Fruit fly (Drosophila melanogaster) whole organism, prepupa: ENCODE data around the gene MKP-4.

Experiments
- CG10669 ChIP-seq: fragments of 200-800 bp; sonication (Bioruptor generic); optimal IDR thresholded peaks from 3 replicates; lab custom pipeline; 2018; ENCODE audit warnings: missing biosample characterization, mild to moderate bottlenecking, missing genetic modification characterization, moderate library complexity
- CG15336 ChIP-seq: fragments of 200-800 bp; sonication (Bioruptor generic); IDR thresholded peaks from 2 replicates; pipeline ENCODE4 v1.3.6; 2022; ENCODE audit warnings: missing biosample characterization, missing genetic modification characterization
- CG1621 ChIP-seq: fragments of 200-800 bp; sonication (Bioruptor generic); optimal IDR thresholded peaks from 3 replicates; lab custom pipeline; 2018; ENCODE audit warnings: missing biosample characterization, mild to moderate bottlenecking, missing genetic modification characterization
- CG3032 ChIP-seq: fragments of 200-800 bp; optimal IDR thresholded peaks from 2 replicates; lab custom pipeline; 2019; ENCODE audit warnings: missing biosample characterization, mild to moderate bottlenecking, missing genetic modification characterization, moderate library complexity
- CG31627 ChIP-seq: fragments of 200-800 bp; sonication (Bioruptor generic); optimal IDR thresholded peaks from 3 replicates; lab custom pipeline; 2016; ENCODE audit warnings: missing biosample characterization, missing genetic modification characterization
- CG3919 ChIP-seq: fragments of 200-800 bp; sonication (Bioruptor generic); optimal IDR thresholded peaks from 3 replicates; lab custom pipeline; 2016; ENCODE audit warnings: missing biosample characterization, missing genetic modification characterization
- CG4318 ChIP-seq: fragments of 200-800 bp; sonication (Bioruptor generic); optimal IDR thresholded peaks from 3 replicates; lab custom pipeline; 2017; ENCODE audit warnings: missing biosample characterization, mild to moderate bottlenecking, missing genetic modification characterization
- CG6163 ChIP-seq: fragments of 200-800 bp; sonication (Bioruptor generic); IDR thresholded peaks from 3 replicates; pipeline ENCODE4 v1.3.6; 2022; ENCODE audit warnings: missing biosample characterization, missing genetic modification characterization
- CG6792 ChIP-seq: fragments of 200-800 bp; sonication (Bioruptor generic); optimal IDR thresholded peaks from 3 replicates; lab custom pipeline; 2016; ENCODE audit warnings: missing biosample characterization, missing genetic modification characterization
- CG6808 ChIP-seq: fragments of 200-800 bp; sonication (Bioruptor generic); optimal IDR thresholded peaks from 3 replicates; lab custom pipeline; 2017; ENCODE audit warnings: missing biosample characterization, missing genetic modification characterization, mild to moderate bottlenecking, moderate library complexity, missing genetic modification reagents
- CG6854 ChIP-seq: fragments of 200-800 bp; sonication (Bioruptor generic); optimal IDR thresholded peaks from 2 replicates; lab custom pipeline; 2017; ENCODE audit warnings: missing biosample characterization, mild to moderate bottlenecking, missing genetic modification characterization
- CG8119 ChIP-seq: fragments of 200-800 bp; sonication (Bioruptor generic); IDR thresholded peaks from 3 replicates; pipeline ENCODE4 v1.3.6; 2022; ENCODE audit warnings: missing biosample characterization, missing genetic modification characterization
- CG9139 ChIP-seq: fragments of 200-800 bp; sonication (Bioruptor generic); optimal IDR thresholded peaks from 3 replicates; lab custom pipeline; 2017; ENCODE audit warnings: missing biosample characterization, mild to moderate bottlenecking, missing genetic modification characterization
- Eip75B ChIP-seq: fragments of 200-800 bp; sonication (Bioruptor generic); optimal IDR thresholded peaks from 3 replicates; lab custom pipeline; 2016; ENCODE audit warnings: missing biosample characterization, missing genetic modification characterization
- Eip78C ChIP-seq: fragments of 200-800 bp; sonication (Bioruptor generic); peaks from one replicate; lab custom pipeline; 2016; ENCODE audit warnings: missing biosample characterization, missing genetic modification characterization
- Ets21C ChIP-seq: fragments of 200-800 bp; sonication (Bioruptor generic); optimal IDR thresholded peaks from 3 replicates; lab custom pipeline; 2016; ENCODE audit warnings: missing biosample characterization, missing genetic modification characterization
- Ets96B ChIP-seq: fragments of 200-800 bp; optimal IDR thresholded peaks from 2 replicates; lab custom pipeline; 2019; ENCODE audit warnings: missing biosample characterization, mild to moderate bottlenecking, missing genetic modification characterization, moderate library complexity
- Hr39 ChIP-seq: fragments of 200-800 bp; sonication (Bioruptor generic); optimal IDR thresholded peaks from 2 replicates; lab custom pipeline; 2016; ENCODE audit warnings: missing biosample characterization, missing genetic modification characterization
- Hr4 ChIP-seq: fragments of 200-800 bp; sonication (Bioruptor generic); optimal IDR thresholded peaks from 3 replicates; lab custom pipeline; 2016; ENCODE audit warnings: missing biosample characterization, missing genetic modification characterization
- OdsH ChIP-seq: fragments of 200-800 bp; sonication (Bioruptor generic); optimal IDR thresholded peaks from 3 replicates; lab custom pipeline; 2016; ENCODE audit warnings: missing biosample characterization, missing genetic modification characterization
- Smox ChIP-seq: fragments of 200-800 bp; sonication (Bioruptor generic); optimal IDR thresholded peaks from 3 replicates; lab custom pipeline; 2016; ENCODE audit warnings: missing biosample characterization, missing genetic modification characterization
- Sox14 ChIP-seq: fragments of 200-800 bp; sonication (Bioruptor generic); optimal IDR thresholded peaks from 3 replicates; lab custom pipeline; 2016; ENCODE audit warnings: missing biosample characterization, missing genetic modification characterization
- Sox15 ChIP-seq: fragments of 200-800 bp; sonication (Bioruptor generic); optimal IDR thresholded peaks from 3 replicates; lab custom pipeline; 2016; ENCODE audit warnings: missing biosample characterization, missing genetic modification characterization
- acj6 ChIP-seq: fragments of 200-800 bp; sonication (Bioruptor generic); optimal IDR thresholded peaks from 3 replicates; lab custom pipeline; 2016; ENCODE audit warnings: missing biosample characterization, missing genetic modification characterization
- cyc ChIP-seq: fragments of 200-800 bp; sonication (Bioruptor generic); optimal IDR thresholded peaks from 3 replicates; lab custom pipeline; 2016; ENCODE audit warnings: missing biosample characterization, missing genetic modification characterization
- dac ChIP-seq: fragments of 200-800 bp; sonication (Bioruptor generic); optimal IDR thresholded peaks from 2 replicates; lab custom pipeline; 2017; ENCODE audit warnings: missing biosample characterization, mild to moderate bottlenecking, missing genetic modification characterization
- eg ChIP-seq: fragments of 200-800 bp; sonication (Bioruptor generic); IDR thresholded peaks from 3 replicates; pipeline ENCODE4 v1.3.6; 2022; ENCODE audit warnings: missing biosample characterization, missing genetic modification characterization
- esn ChIP-seq: fragments of 200-800 bp; sonication (Bioruptor generic); optimal IDR thresholded peaks from 2 replicates; lab custom pipeline; 2016; ENCODE audit warnings: missing biosample characterization, mild to moderate bottlenecking, missing genetic modification characterization, moderate library complexity
- fkh ChIP-seq: fragments of 200-800 bp; sonication (Bioruptor generic); optimal IDR thresholded peaks from 3 replicates; lab custom pipeline; 2017; ENCODE audit warnings: missing biosample characterization, mild to moderate bottlenecking, missing genetic modification characterization, moderate library complexity
- lz ChIP-seq: fragments of 200-800 bp; sonication (Bioruptor generic); optimal IDR thresholded peaks from 3 replicates; lab custom pipeline; 2016; ENCODE audit warnings: missing biosample characterization, missing genetic modification characterization
- net ChIP-seq: fragments of 200-800 bp; sonication (Bioruptor generic); optimal IDR thresholded peaks from 3 replicates; lab custom pipeline; 2016; ENCODE audit warnings: missing biosample characterization, missing genetic modification characterization
- spab ChIP-seq: fragments of 200-800 bp; sonication (Bioruptor generic); optimal IDR thresholded peaks from 2 replicates; lab custom pipeline; 2017; ENCODE audit warnings: missing biosample characterization, mild to moderate bottlenecking, missing genetic modification characterization, missing genetic modification reagents
- ss ChIP-seq, 2 experiments: fragments of 200-800 bp; sonication (Bioruptor generic); optimal IDR thresholded peaks; 2 replicates in 1 of 2; 3 replicates in 1 of 2; lab custom pipeline; 2017 to 2018; ENCODE audit warnings: mild to moderate bottlenecking in 2 of 2, missing biosample characterization in 2 of 2, missing genetic modification characterization in 2 of 2, moderate library complexity in 1 of 2
- svp ChIP-seq: fragments of 200-800 bp; sonication (Bioruptor generic); peaks from one replicate; lab custom pipeline; 2016; ENCODE audit warnings: missing biosample characterization, missing genetic modification characterization
- topi ChIP-seq: fragments of 200-800 bp; sonication (Bioruptor generic); optimal IDR thresholded peaks from 3 replicates; lab custom pipeline; 2016; ENCODE audit warnings: missing biosample characterization, missing genetic modification characterization
- vri ChIP-seq: fragments of 200-800 bp; sonication (Bioruptor generic); optimal IDR thresholded peaks from 3 replicates; lab custom pipeline; 2016; ENCODE audit warnings: missing biosample characterization, mild to moderate bottlenecking, missing genetic modification characterization

Gene MKP-4

DNA sequence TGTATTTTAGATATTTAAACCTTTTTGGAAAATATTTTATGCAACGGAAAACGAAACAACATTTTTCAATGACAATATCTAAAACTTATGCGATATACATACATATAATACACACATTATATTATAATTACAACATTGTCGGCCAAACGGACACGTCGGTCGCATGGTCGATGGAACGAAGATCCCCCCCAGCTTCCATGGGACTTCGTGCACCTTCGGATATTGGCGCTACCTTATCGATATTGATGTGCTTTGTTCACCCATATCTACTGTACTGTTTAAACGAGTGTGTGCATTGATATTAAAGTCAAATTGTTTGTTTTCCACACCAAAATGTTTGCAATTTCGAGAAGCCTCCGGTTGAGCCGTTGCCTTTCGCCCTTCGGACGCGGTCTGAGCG, 2.5 kb downstream of the MKP-4 start, which contains the start of gene CG14212:
TSS of gene CG14212 (plus strand) at position 301 of the 400 bp plus-strand sequence.
- no peak for TF ChIP-seq CG4318
- TF ChIP-seq Hr39, result no peak
- no peak for TF ChIP-seq Sox15 (GFP tag; lab: Kevin White, UChicago)
- TF ChIP-seq dac (GFP tag; lab: Kevin White, UChicago), result no peak
- no peak for TF ChIP-seq CG6792
- no peak for TF ChIP-seq Smox (GFP tag; lab: Kevin White, UChicago)
- TF ChIP-seq cyc (GFP tag; lab: Kevin White, UChicago), result no peak

DNA sequence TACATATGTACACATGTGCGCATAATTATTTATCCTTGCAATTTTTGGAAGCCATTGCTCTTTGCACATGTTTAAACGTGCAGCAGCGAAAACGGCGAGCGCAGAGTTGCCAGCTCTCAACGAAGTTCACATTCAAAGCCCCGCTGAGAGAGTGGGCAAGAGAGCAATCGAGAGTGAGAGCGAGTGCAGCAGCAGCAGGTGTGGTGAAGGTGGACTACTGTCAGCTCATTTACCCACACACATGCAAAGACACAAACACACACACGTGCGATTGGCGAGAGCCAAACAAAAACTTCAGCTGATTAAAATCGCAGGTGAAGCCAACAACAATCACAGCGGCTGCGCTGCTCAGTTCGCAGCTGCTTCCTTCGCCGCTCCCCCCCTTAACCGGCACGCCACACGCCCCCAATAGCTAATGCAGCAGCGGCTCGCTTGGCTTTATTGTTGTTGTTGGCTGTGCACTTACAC, 8.5 kb downstream of the MKP-4 start:
- TF ChIP-seq Ets96B (tag; lab: Kevin White, UChicago), result no peak
- TF ChIP-seq Eip75B (GFP tag; lab: Kevin White, UChicago), result no peak
- no peak for TF ChIP-seq Hr4 (GFP tag; lab: Kevin White, UChicago)
- TF ChIP-seq Sox14 (GFP tag; lab: Kevin White, UChicago), result peak; percentile 14
- TF ChIP-seq svp, result no peak
- TF ChIP-seq CG8119 (GFP tag; lab: Robert Waterston, UW), result peak; percentile 47; the same call in 2 of the 3 replicates
- peak; percentile 25 for TF ChIP-seq CG6854 (GFP tag; lab: Kevin White, UChicago)
- peak; percentile 63 for TF ChIP-seq Eip78C (GFP tag; lab: Kevin White, UChicago)
- TF ChIP-seq CG31627 (GFP tag; lab: Kevin White, UChicago), result no peak
- TF ChIP-seq CG15336 (GFP tag; lab: Robert Waterston, UW), result peak; percentile 32; the same call in 1 of the 2 replicates
- no peak for TF ChIP-seq CG3032
- TF ChIP-seq Ets21C (GFP tag; lab: Kevin White, UChicago), result no peak
- TF ChIP-seq CG1621 (tag; lab: Kevin White, UChicago), result peak; percentile 24
- no peak for TF ChIP-seq vri (GFP tag; lab: Kevin White, UChicago)
- no peak for TF ChIP-seq CG6808 (GFP tag; lab: Kevin White, UChicago)
- no peak for TF ChIP-seq CG9139
- no peak for TF ChIP-seq eg (GFP tag; lab: Robert Waterston, UW)
- TF ChIP-seq esn (GFP tag; lab: Kevin White, UChicago), result no peak

DNA sequence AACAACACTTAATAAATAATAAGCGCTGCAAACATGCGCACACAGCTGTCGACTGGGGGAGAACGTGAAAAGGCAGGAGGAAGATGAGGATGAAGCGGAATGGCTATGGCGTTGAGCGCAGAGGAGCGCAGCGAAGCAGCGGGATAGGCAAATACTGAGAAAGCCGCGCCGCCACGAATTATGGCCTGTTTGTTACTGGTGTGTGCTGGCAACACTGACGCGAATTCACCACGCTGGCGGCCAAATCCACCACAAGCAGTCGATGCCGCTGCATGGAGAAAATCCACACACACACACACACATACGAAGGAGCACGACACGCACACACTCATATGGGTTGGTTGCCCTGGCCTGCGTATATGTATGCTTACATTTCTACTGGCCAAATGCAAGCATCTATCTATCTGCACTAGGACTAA, 14.1 kb downstream of the MKP-4 start:
- TF ChIP-seq vri (GFP tag; lab: Kevin White, UChicago), result peak; percentile 35
- TF ChIP-seq CG8119 (GFP tag; lab: Robert Waterston, UW), result no peak
- TF ChIP-seq Sox14 (GFP tag; lab: Kevin White, UChicago), result peak; percentile 12
- TF ChIP-seq ss (GFP tag; optimal IDR thresholded peaks at IDR 0.05; lab: Kevin White, UChicago), result peak; percentile 16 to 58
- no peak for TF ChIP-seq OdsH (GFP tag; lab: Kevin White, UChicago)
- TF ChIP-seq spab (GFP tag; lab: Kevin White, UChicago), result no peak
- TF ChIP-seq net (GFP tag; lab: Kevin White, UChicago), result peak; percentile 43
- TF ChIP-seq CG6854 (GFP tag; lab: Kevin White, UChicago), result peak; percentile 22
- peak; percentile 3 for TF ChIP-seq topi (GFP tag; lab: Kevin White, UChicago)
- peak; percentile 13 for TF ChIP-seq CG3919 (GFP tag; lab: Kevin White, UChicago)
- TF ChIP-seq esn (GFP tag; lab: Kevin White, UChicago), result peak; percentile 31
- TF ChIP-seq CG3032, result peak; percentile 6
- TF ChIP-seq fkh (GFP tag; lab: Kevin White, UChicago), result peak; percentile 30
- TF ChIP-seq eg (GFP tag; lab: Robert Waterston, UW), result peak; percentile 45; the same call in 1 of the 3 replicates
- 0 out of 2 replicates have a peak, but pooled peaks have one; percentile 12 for TF ChIP-seq CG15336 (GFP tag; lab: Robert Waterston, UW)
- no peak for TF ChIP-seq acj6
- peak; percentile 16 for TF ChIP-seq lz (GFP tag; lab: Kevin White, UChicago)
- peak; percentile 48; the same call in 2 of the 3 replicates for TF ChIP-seq CG6163
- TF ChIP-seq Eip78C (GFP tag; lab: Kevin White, UChicago), result peak; percentile 57
- TF ChIP-seq CG10669 (GFP tag; lab: Kevin White, UChicago), result no peak
- no peak for TF ChIP-seq CG6808 (GFP tag; lab: Kevin White, UChicago)
- peak; percentile 30 for TF ChIP-seq CG1621 (tag; lab: Kevin White, UChicago)
- peak; percentile 8 for TF ChIP-seq cyc (GFP tag; lab: Kevin White, UChicago)
- no peak for TF ChIP-seq CG6792
